Worm (Caenorhabditis elegans) whole organism, young adult: Measurements from ENCODE around the gene C30G12.4.

Experiments
- B0035.1 ChIP-seq: sonication (generic microtip); optimal IDR thresholded peaks from 2 replicates; lab custom pipeline; 2016; ENCODE audit warnings: missing genetic modification characterization, mild to moderate bottlenecking, missing compliant biosample characterization, missing genotype, missing genetic modification reagents
- C06A6.2 ChIP-seq: fragments of 200-800 bp; sonication (Bioruptor generic); conservative IDR thresholded peaks from 2 replicates; pipeline ENCODE4 v1.3.6; 2022; ENCODE audit warnings: missing genetic modification characterization, missing compliant biosample characterization
- F22D6.2 ChIP-seq: sonication (generic microtip); optimal IDR thresholded peaks from 2 replicates; lab custom pipeline; 2016; ENCODE audit warnings: mild to moderate bottlenecking, missing genetic modification characterization, missing compliant biosample characterization
- F33H1.4 ChIP-seq: fragments of 200-800 bp; sonication (Bioruptor generic); IDR thresholded peaks from 2 replicates; pipeline ENCODE4 v1.3.6; 2022; ENCODE audit warnings: missing genetic modification reagents, missing genetic modification characterization, missing compliant biosample characterization
- F52B5.7 ChIP-seq: sonication (generic microtip); optimal IDR thresholded peaks from 2 replicates; lab custom pipeline; 2016; ENCODE audit warnings: mild to moderate bottlenecking, missing genetic modification characterization, missing compliant biosample characterization
- K12H6.12 ChIP-seq: fragments of 200-800 bp; sonication (Bioruptor generic); optimal IDR thresholded peaks from 2 replicates; lab custom pipeline; 2018; ENCODE audit warnings: mild to moderate bottlenecking, missing genetic modification characterization, missing compliant biosample characterization
- T26A5.8 ChIP-seq: sonication (generic microtip); optimal IDR thresholded peaks from 2 replicates; lab custom pipeline; 2016; ENCODE audit warnings: missing genetic modification characterization, missing compliant biosample characterization
- Y56A3A.18 ChIP-seq: fragments of 200-800 bp; sonication (Bioruptor generic); IDR thresholded peaks from 2 replicates; pipeline ENCODE4 v1.3.6; 2022; ENCODE audit warnings: missing genetic modification reagents, missing genetic modification characterization, missing compliant biosample characterization
- Y67H2A.10 ChIP-seq: fragments of 200-800 bp; sonication (Bioruptor generic); conservative IDR thresholded peaks from 2 replicates; pipeline ENCODE4 v1.3.6; 2022; ENCODE audit warnings: missing genetic modification reagents, missing genetic modification characterization, missing compliant biosample characterization
- Y79H2A.3 ChIP-seq: fragments of 200-800 bp; sonication (Bioruptor generic); conservative IDR thresholded peaks from 2 replicates; pipeline ENCODE4 v1.3.6; 2022; ENCODE audit warnings: missing genetic modification reagents, missing genetic modification characterization, missing compliant biosample characterization
- Y95B8A.8 ChIP-seq: fragments of 200-800 bp; sonication (Bioruptor generic); IDR thresholded peaks from 2 replicates; pipeline ENCODE4 v1.3.6; 2022; ENCODE audit warnings: missing genetic modification reagents, missing genetic modification characterization, missing compliant biosample characterization
- ama-1 ChIP-seq, 3 experiments: fragments of 150-350 bp in 1 of 3; sonication (generic microtip) in 2 of 3; optimal IDR thresholded peaks; 2 replicates each; lab custom pipeline; 2014 to 2018; ENCODE audit warnings: missing biosample characterization in 2 of 3, missing genetic modification characterization in 2 of 3, missing genetic modification reagents in 2 of 3
- atf-7 ChIP-seq: sonication (generic microtip); optimal IDR thresholded peaks from 2 replicates; lab custom pipeline; 2017; ENCODE audit warnings: mild to moderate bottlenecking, missing genetic modification characterization, missing compliant biosample characterization
- cebp-2 ChIP-seq: fragments of 200-800 bp; sonication (Bioruptor generic); IDR thresholded peaks from 2 replicates; pipeline ENCODE4 v1.3.6; 2022; ENCODE audit warnings: missing genetic modification characterization, missing compliant biosample characterization
- ceh-40 ChIP-seq: fragments of 200-800 bp; sonication (Bioruptor generic); IDR thresholded peaks from 2 replicates; pipeline ENCODE4 v1.3.6; 2022; ENCODE audit warnings: missing genetic modification characterization, missing compliant biosample characterization
- dox-1 ChIP-seq: fragments of 200-800 bp; sonication (Bioruptor generic); IDR thresholded peaks from 2 replicates; pipeline ENCODE4 v1.3.6; 2022; ENCODE audit warnings: missing genetic modification reagents, missing genetic modification characterization, missing compliant biosample characterization
- dpff-1 ChIP-seq: sonication (generic microtip); optimal IDR thresholded peaks from 2 replicates; lab custom pipeline; 2017; ENCODE audit warnings: mild to moderate bottlenecking, missing genetic modification characterization, missing compliant biosample characterization
- efl-1 ChIP-seq: fragments of 150-350 bp; optimal IDR thresholded peaks from 2 replicates; lab custom pipeline; 2014; ENCODE audit warnings: missing biosample characterization, missing genetic modification reagents, missing genetic modification characterization
- ets-4 ChIP-seq: fragments of 200-800 bp; sonication (Bioruptor generic); optimal IDR thresholded peaks from 2 replicates; lab custom pipeline; 2018; ENCODE audit warnings: mild to moderate bottlenecking, missing genetic modification characterization, missing compliant biosample characterization
- hlh-12 ChIP-seq: sonication (generic microtip); optimal IDR thresholded peaks from 2 replicates; lab custom pipeline; 2016; ENCODE audit warnings: missing genetic modification characterization, missing compliant biosample characterization
- hmg-20 ChIP-seq: fragments of 200-800 bp; sonication (Bioruptor generic); IDR thresholded peaks from 2 replicates; pipeline ENCODE4 v1.3.6; 2022; ENCODE audit warnings: missing genetic modification reagents, missing genetic modification characterization, missing compliant biosample characterization
- hrde-1 ChIP-seq: sonication (generic microtip); optimal IDR thresholded peaks from 2 replicates; lab custom pipeline; 2016; ENCODE audit warnings: missing genetic modification characterization, mild to moderate bottlenecking, missing compliant biosample characterization, moderate library complexity, missing genotype, missing genetic modification reagents, borderline replicate concordance
- hsf-1 ChIP-seq: fragments of 200-800 bp; sonication (Bioruptor generic); IDR thresholded peaks from 2 replicates; pipeline ENCODE4 v1.3.6; 2022; ENCODE audit warnings: missing genetic modification reagents, missing genetic modification characterization, missing compliant biosample characterization
- let-526 ChIP-seq: fragments of 200-800 bp; sonication (Bioruptor generic); IDR thresholded peaks from 2 replicates; pipeline ENCODE4 v1.3.6; 2022; ENCODE audit warnings: missing genetic modification reagents, missing genetic modification characterization, missing compliant biosample characterization
- lin-40 ChIP-seq: sonication (generic microtip); optimal IDR thresholded peaks from 2 replicates; lab custom pipeline; 2016; ENCODE audit warnings: missing genetic modification characterization, mild to moderate bottlenecking, missing compliant biosample characterization, missing genotype, missing genetic modification reagents
- madf-6 ChIP-seq: fragments of 200-800 bp; sonication (Bioruptor generic); IDR thresholded peaks from 2 replicates; pipeline ENCODE4 v1.3.6; 2022; ENCODE audit warnings: missing genetic modification reagents, missing genetic modification characterization, missing compliant biosample characterization
- madf-8 ChIP-seq: fragments of 200-800 bp; sonication (Bioruptor generic); conservative IDR thresholded peaks from 2 replicates; pipeline ENCODE4 v1.3.6; 2022; ENCODE audit warnings: missing genetic modification reagents, missing genetic modification characterization, missing compliant biosample characterization
- mcd-1 ChIP-seq: fragments of 200-800 bp; sonication (Bioruptor generic); IDR thresholded peaks from 2 replicates; pipeline ENCODE4 v1.3.6; 2022; ENCODE audit warnings: missing genetic modification reagents, missing genetic modification characterization, missing compliant biosample characterization
- mes-4 ChIP-seq: sonication (generic microtip); optimal IDR thresholded peaks from 2 replicates; lab custom pipeline; 2016; ENCODE audit warnings: missing genotype, missing genetic modification characterization, missing compliant biosample characterization
- nhr-179 ChIP-seq: sonication (generic microtip); optimal IDR thresholded peaks from 2 replicates; lab custom pipeline; 2016; ENCODE audit warnings: mild to moderate bottlenecking, missing genetic modification characterization, missing compliant biosample characterization
- nhr-27 ChIP-seq: fragments of 200-800 bp; sonication (Bioruptor generic); optimal IDR thresholded peaks from 2 replicates; lab custom pipeline; 2018; ENCODE audit warnings: mild to moderate bottlenecking, missing genetic modification characterization, moderate library complexity, missing compliant biosample characterization
- nhr-80 ChIP-seq: sonication (generic microtip); optimal IDR thresholded peaks from 2 replicates; lab custom pipeline; 2016; ENCODE audit warnings: missing genetic modification characterization, missing compliant biosample characterization
- pbrm-1 ChIP-seq: fragments of 200-800 bp; sonication (Bioruptor generic); IDR thresholded peaks from 2 replicates; pipeline ENCODE4 v1.3.6; 2022; ENCODE audit warnings: missing genetic modification reagents, missing genetic modification characterization, missing compliant biosample characterization
- pha-4 ChIP-seq: fragments of 150-350 bp; sonication (generic microtip); optimal IDR thresholded peaks from 2 replicates; lab custom pipeline; 2014; ENCODE audit warnings: missing biosample characterization, missing genetic modification reagents, missing genetic modification characterization
- rpc-1 ChIP-seq, 2 experiments: fragments of 150-350 bp in 1 of 2; sonication (generic microtip) in 1 of 2; optimal IDR thresholded peaks; 2 replicates each; lab custom pipeline; 2014 to 2018; ENCODE audit warnings: missing biosample characterization in 1 of 2, missing genetic modification characterization in 1 of 2, missing genetic modification reagents in 1 of 2, missing genotype in 1 of 2
- sdz-38 ChIP-seq: sonication (generic microtip); optimal IDR thresholded peaks from 2 replicates; lab custom pipeline; 2016; ENCODE audit warnings: missing genotype, missing genetic modification characterization, missing compliant biosample characterization
- snpc-1.3 ChIP-seq: sonication (generic microtip); optimal IDR thresholded peaks from 2 replicates; lab custom pipeline; 2017; ENCODE audit warnings: missing genetic modification characterization, mild to moderate bottlenecking, missing compliant biosample characterization, antibody characterized with exemption, moderate library complexity, missing genotype, missing genetic modification reagents; ENCODE audit not compliant: insufficient read depth
- snpc-3.4 ChIP-seq: sonication (generic microtip); optimal IDR thresholded peaks from 2 replicates; lab custom pipeline; 2017; ENCODE audit warnings: missing genetic modification characterization, mild to moderate bottlenecking, missing compliant biosample characterization, antibody characterized with exemption, moderate library complexity, missing genotype, missing genetic modification reagents
- tbx-9 ChIP-seq: sonication (generic microtip); optimal IDR thresholded peaks from 2 replicates; lab custom pipeline; 2016; ENCODE audit warnings: borderline replicate concordance, missing genetic modification characterization, inconsistent platforms, missing compliant biosample characterization
- unc-130 ChIP-seq: sonication (generic microtip); optimal IDR thresholded peaks from 2 replicates; lab custom pipeline; 2016; ENCODE audit warnings: missing genetic modification reagents, missing genetic modification characterization, missing compliant biosample characterization
- unc-62 ChIP-seq: fragments of 150-350 bp; optimal IDR thresholded peaks from 2 replicates; lab custom pipeline; 2014; ENCODE audit warnings: missing biosample characterization, missing genetic modification reagents, missing genetic modification characterization
- zfh-2 ChIP-seq: fragments of 200-800 bp; sonication (Bioruptor generic); conservative IDR thresholded peaks from 2 replicates; pipeline ENCODE4 v1.3.6; 2022; ENCODE audit warnings: missing genetic modification reagents, missing genetic modification characterization, missing compliant biosample characterization
- zim-3 ChIP-seq: sonication (generic microtip); optimal IDR thresholded peaks from 2 replicates; lab custom pipeline; 2017; ENCODE audit warnings: mild to moderate bottlenecking, missing genetic modification characterization, moderate library complexity, missing compliant biosample characterization
- ztf-18 ChIP-seq: sonication (generic microtip); optimal IDR thresholded peaks from 2 replicates; lab custom pipeline; 2016; ENCODE audit warnings: missing genotype, mild to moderate bottlenecking, missing genetic modification characterization, missing compliant biosample characterization
- ztf-22 ChIP-seq: fragments of 200-800 bp; sonication (Bioruptor generic); optimal IDR thresholded peaks from 2 replicates; lab custom pipeline; 2018; ENCODE audit warnings: mild to moderate bottlenecking, missing genetic modification characterization, moderate library complexity, missing compliant biosample characterization
- ztf-25 ChIP-seq: fragments of 200-800 bp; sonication (Bioruptor generic); IDR thresholded peaks from 2 replicates; pipeline ENCODE4 v1.3.6; 2022; ENCODE audit warnings: missing genetic modification reagents, missing genetic modification characterization, missing compliant biosample characterization
- ztf-3 ChIP-seq: fragments of 200-800 bp; sonication (Bioruptor generic); optimal IDR thresholded peaks from 2 replicates; lab custom pipeline; 2018; ENCODE audit warnings: mild to moderate bottlenecking, missing genetic modification characterization, missing compliant biosample characterization
- ztf-6 ChIP-seq: fragments of 200-800 bp; sonication (Bioruptor generic); IDR thresholded peaks from 2 replicates; pipeline ENCODE4 v1.3.6; 2022; ENCODE audit warnings: missing genetic modification reagents, missing genetic modification characterization, missing compliant biosample characterization

The C30G12.4 gene

DNA sequence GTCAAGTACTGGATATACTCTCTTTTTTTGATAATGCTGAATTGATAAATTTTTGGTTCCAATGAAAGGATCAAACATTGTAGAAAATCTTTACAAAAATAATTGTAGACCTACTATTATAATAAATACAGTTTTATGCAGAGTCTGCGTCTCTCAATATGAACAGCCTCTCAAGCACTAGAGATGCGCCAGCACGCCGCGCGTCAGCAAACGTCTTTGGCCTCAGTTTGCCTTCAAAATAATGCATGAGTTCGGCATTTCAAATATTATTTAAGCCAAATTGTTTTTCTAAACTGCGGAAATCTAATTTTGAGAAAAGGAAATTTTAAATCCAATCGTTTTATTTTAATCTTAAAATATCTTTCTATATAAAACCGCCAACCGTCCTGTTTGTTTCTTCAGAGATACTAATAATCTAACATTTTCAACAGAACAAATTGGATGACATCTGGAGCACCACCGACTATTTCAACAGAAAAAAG is 39.8 kb downstream of the C30G12.4 start, which contains the start of gene cul-4 (continued):
- TF ChIP-seq sdz-38 (tag; lab: Kevin White, UChicago) = no peak
- no peak for TF ChIP-seq atf-7 (tag; lab: Kevin White, UChicago)
- peak; percentile 63 for TF ChIP-seq efl-1
- TF ChIP-seq B0035.1 (tag; lab: Kevin White, UChicago) = no peak
- TF ChIP-seq ztf-25 (GFP tag; lab: Robert Waterston, UW) = no peak
- TF ChIP-seq unc-130 = peak; percentile 53
- TF ChIP-seq rpc-1 (optimal IDR thresholded peaks at IDR 0.05; lab: Kevin White, UChicago) = no peak
- no peak for TF ChIP-seq rpc-1 (tag; optimal IDR thresholded peaks at IDR 0.05; lab: Kevin White, UChicago)
- no peak for TF ChIP-seq ztf-3 (GFP tag; lab: Kevin White, UChicago)
- TF ChIP-seq ztf-18 (tag; lab: Kevin White, UChicago) = peak; percentile 98
- TF ChIP-seq ceh-40 = no peak
- no peak for TF ChIP-seq F52B5.7 (tag; lab: Kevin White, UChicago)
- TF ChIP-seq nhr-179 (tag; lab: Kevin White, UChicago) = no peak
- TF ChIP-seq T26A5.8 (tag; lab: Kevin White, UChicago) = no peak
- TF ChIP-seq Y67H2A.10 (GFP tag; lab: Robert Waterston, UW) = no peak
- TF ChIP-seq Y79H2A.3 (GFP tag; lab: Robert Waterston, UW) = 0 out of 2 replicates have a peak, but pooled peaks have one; percentile 16
- no peak for TF ChIP-seq lin-40 (tag; lab: Kevin White, UChicago)
- peak; percentile 68 for TF ChIP-seq snpc-1.3 (tag; lab: Kevin White, UChicago)
- TF ChIP-seq mes-4 (tag; lab: Kevin White, UChicago) = no peak
- no peak for TF ChIP-seq ztf-6 (GFP tag; lab: Robert Waterston, UW)
- no peak for TF ChIP-seq C06A6.2 (GFP tag; lab: Robert Waterston, UW)
- TF ChIP-seq ets-4 = no peak
- no peak for TF ChIP-seq ztf-22 (GFP tag; lab: Kevin White, UChicago)
- no peak for TF ChIP-seq zfh-2
- no peak for TF ChIP-seq cebp-2 (GFP tag; lab: Robert Waterston, UW)
- no peak for TF ChIP-seq hrde-1 (tag; lab: Kevin White, UChicago)
- no peak for TF ChIP-seq zim-3
- TF ChIP-seq mcd-1 = peak; percentile 86
- TF ChIP-seq F33H1.4 (GFP tag; lab: Robert Waterston, UW) = peak; percentile 86
- TF ChIP-seq ama-1 (optimal IDR thresholded peaks at IDR 0.05; lab: Kevin White, UChicago) = no peak
- TF ChIP-seq ama-1 (GFP tag; optimal IDR thresholded peaks at IDR 0.05; lab: Kevin White, UChicago) = no peak
- peak; percentile 22 for TF ChIP-seq nhr-80 (tag; lab: Kevin White, UChicago)
- TF ChIP-seq hmg-20 = 0 out of 2 replicates have a peak, but pooled peaks have one; percentile 51
- no peak for TF ChIP-seq F22D6.2
- TF ChIP-seq unc-62 (GFP tag; lab: Kevin White, UChicago) = no peak
- no peak for TF ChIP-seq hlh-12
- peak; percentile 90 for TF ChIP-seq dox-1 (GFP tag; lab: Robert Waterston, UW)
- 0 out of 2 replicates have a peak, but pooled peaks have one; percentile 50 for TF ChIP-seq Y56A3A.18 (GFP tag; lab: Robert Waterston, UW)
- TF ChIP-seq tbx-9 (tag; lab: Kevin White, UChicago) = no peak
- TF ChIP-seq let-526 = no peak
- no peak for TF ChIP-seq pha-4
- peak; percentile 99 for TF ChIP-seq madf-6 (GFP tag; lab: Robert Waterston, UW)
- TF ChIP-seq dpff-1 = no peak
- TF ChIP-seq nhr-27 (tag; lab: Kevin White, UChicago) = no peak
- peak; percentile 86 for TF ChIP-seq pbrm-1 (GFP tag; lab: Robert Waterston, UW)
- 0 out of 2 replicates have a peak, but pooled peaks have one; percentile 17 for TF ChIP-seq Y95B8A.8 (GFP tag; lab: Robert Waterston, UW)
- TF ChIP-seq madf-8 (GFP tag; lab: Robert Waterston, UW) = peak; percentile 99
- TF ChIP-seq hsf-1 (GFP tag; lab: Robert Waterston, UW) = peak; percentile 71
- TF ChIP-seq snpc-3.4 (tag; lab: Kevin White, UChicago) = peak; percentile 91
- TF ChIP-seq K12H6.12 = no peak
